Worm (Caenorhabditis elegans) whole organism, L3 larva: ENCODE results near the gene srw-133.

Experiments used
- R02D3.7 ChIP-seq: fragments of 150-350 bp; optimal IDR thresholded peaks from 2 replicates; lab custom pipeline; 2014; ENCODE audit warnings: missing biosample characterization, missing genetic modification characterization
- ZK546.5 ChIP-seq: sonication (generic microtip); optimal IDR thresholded peaks from 2 replicates; lab custom pipeline; 2017; ENCODE audit warnings: missing biosample characterization, missing genetic modification characterization
- aly-2 ChIP-seq: fragments of 150-350 bp; optimal IDR thresholded peaks from 2 replicates; lab custom pipeline; 2014; ENCODE audit warnings: missing biosample characterization, missing genetic modification characterization
- ama-1 ChIP-seq: fragments of 150-350 bp; optimal IDR thresholded peaks from 2 replicates; lab custom pipeline; 2018
- ceh-16 ChIP-seq: sonication (generic microtip); optimal IDR thresholded peaks from 2 replicates; lab custom pipeline; 2017; ENCODE audit warnings: missing biosample characterization, missing genetic modification characterization
- ceh-28 ChIP-seq: fragments of 150-350 bp; optimal IDR thresholded peaks from 2 replicates; lab custom pipeline; 2014; ENCODE audit warnings: missing biosample characterization, missing genetic modification reagents, missing genetic modification characterization
- ceh-82 ChIP-seq: fragments of 150-350 bp; optimal IDR thresholded peaks from 2 replicates; lab custom pipeline; 2014; ENCODE audit warnings: missing biosample characterization, missing genetic modification characterization
- ceh-9 ChIP-seq: sonication (generic microtip); optimal IDR thresholded peaks from 2 replicates; lab custom pipeline; 2018; ENCODE audit warnings: missing biosample characterization, missing genetic modification characterization
- daf-12 ChIP-seq: fragments of 150-350 bp; optimal IDR thresholded peaks from 2 replicates; lab custom pipeline; 2014; ENCODE audit warnings: missing biosample characterization, missing genetic modification reagents, missing genetic modification characterization
- egl-27 ChIP-seq: sonication (generic microtip); optimal IDR thresholded peaks from 4 replicates; lab custom pipeline; 2017; ENCODE audit warnings: missing biosample characterization, missing genetic modification reagents, missing genetic modification characterization
- egl-5 ChIP-seq: fragments of 150-350 bp; optimal IDR thresholded peaks from 2 replicates; lab custom pipeline; 2017; ENCODE audit warnings: missing biosample characterization, missing genetic modification reagents, missing genetic modification characterization, inconsistent platforms
- elt-1 ChIP-seq: fragments of 150-350 bp; optimal IDR thresholded peaks from 2 replicates; lab custom pipeline; 2014; ENCODE audit warnings: missing biosample characterization, missing genetic modification characterization
- elt-2 ChIP-seq: sonication (generic microtip); optimal IDR thresholded peaks from 2 replicates; lab custom pipeline; 2016; ENCODE audit warnings: missing genetic modification reagents, mild to moderate bottlenecking, missing genetic modification characterization, missing compliant biosample characterization
- elt-3 ChIP-seq, 3 experiments: fragments of 150-350 bp in 1 of 3; sonication (generic microtip) in 2 of 3; optimal IDR thresholded peaks; 2 replicates in 2 of 3; 4 replicates in 1 of 3; lab custom pipeline; 2014 to 2017; ENCODE audit warnings: missing biosample characterization in 3 of 3, missing genetic modification characterization in 3 of 3
- eor-1 ChIP-seq, 2 experiments: fragments of 150-350 bp; optimal IDR thresholded peaks; 2 replicates each; lab custom pipeline; 2014 to 2018; ENCODE audit warnings: missing biosample characterization in 2 of 2, missing genetic modification characterization in 2 of 2
- fkh-10 ChIP-seq: sonication (generic microtip); optimal IDR thresholded peaks from 2 replicates; lab custom pipeline; 2017; ENCODE audit warnings: missing biosample characterization, missing genetic modification reagents, missing genetic modification characterization
- fkh-2 ChIP-seq: fragments of 150-350 bp; optimal IDR thresholded peaks from 2 replicates; lab custom pipeline; 2014; ENCODE audit warnings: missing biosample characterization, missing genetic modification reagents, missing genetic modification characterization
- hmg-11 ChIP-seq: sonication (generic microtip); optimal IDR thresholded peaks from 2 replicates; lab custom pipeline; 2016; ENCODE audit warnings: missing genetic modification characterization, missing compliant biosample characterization
- jun-1 ChIP-seq: fragments of 150-350 bp; optimal IDR thresholded peaks from 2 replicates; lab custom pipeline; 2014; ENCODE audit warnings: missing biosample characterization, missing genetic modification reagents, missing genetic modification characterization
- lin-15B ChIP-seq: fragments of 150-350 bp; optimal IDR thresholded peaks from 2 replicates; lab custom pipeline; 2014; ENCODE audit warnings: missing biosample characterization, missing genetic modification characterization
- lin-39 ChIP-seq: fragments of 150-350 bp; optimal IDR thresholded peaks from 2 replicates; lab custom pipeline; 2018; ENCODE audit warnings: missing biosample characterization, missing genetic modification reagents, missing genetic modification characterization
- lsy-12 ChIP-seq: sonication (generic microtip); optimal IDR thresholded peaks from 2 replicates; lab custom pipeline; 2016; ENCODE audit warnings: mild to moderate bottlenecking, missing genetic modification characterization, missing compliant biosample characterization
- mdl-1 ChIP-seq: fragments of 150-350 bp; optimal IDR thresholded peaks from 2 replicates; lab custom pipeline; 2014; ENCODE audit warnings: missing biosample characterization, missing genetic modification characterization
- mml-1 ChIP-seq: fragments of 150-350 bp; sonication (generic microtip); optimal IDR thresholded peaks from 3 replicates; lab custom pipeline; 2014; ENCODE audit warnings: missing biosample characterization, missing genetic modification characterization
- nfya-1 ChIP-seq: sonication (generic microtip); optimal IDR thresholded peaks from 2 replicates; lab custom pipeline; 2017; ENCODE audit warnings: missing genetic modification characterization, mild to moderate bottlenecking, missing compliant biosample characterization, antibody characterized with exemption, moderate library complexity; ENCODE audit not compliant: insufficient read depth
- nhr-11 ChIP-seq: fragments of 150-350 bp; optimal IDR thresholded peaks from 2 replicates; lab custom pipeline; 2014; ENCODE audit warnings: missing biosample characterization, missing genetic modification characterization
- nhr-12 ChIP-seq: fragments of 150-350 bp; optimal IDR thresholded peaks from 2 replicates; lab custom pipeline; 2014; ENCODE audit warnings: missing biosample characterization, missing genetic modification characterization
- nhr-23 ChIP-seq: fragments of 150-350 bp; optimal IDR thresholded peaks from 2 replicates; lab custom pipeline; 2014; ENCODE audit warnings: missing biosample characterization, missing genetic modification reagents, missing genetic modification characterization
- nhr-25 ChIP-seq: sonication (generic microtip); optimal IDR thresholded peaks from 2 replicates; lab custom pipeline; 2017; ENCODE audit warnings: missing biosample characterization, missing genetic modification characterization
- nhr-28 ChIP-seq: fragments of 150-350 bp; optimal IDR thresholded peaks from 2 replicates; lab custom pipeline; 2014; ENCODE audit warnings: missing biosample characterization, missing genetic modification characterization
- nhr-43 ChIP-seq: sonication (generic microtip); optimal IDR thresholded peaks from 2 replicates; lab custom pipeline; 2016; ENCODE audit warnings: mild to moderate bottlenecking, missing genetic modification characterization, missing compliant biosample characterization; ENCODE audit not compliant: poor library complexity, severe bottlenecking
- nhr-67 ChIP-seq: fragments of 150-350 bp; optimal IDR thresholded peaks from 2 replicates; lab custom pipeline; 2014; ENCODE audit warnings: missing biosample characterization, missing genetic modification characterization
- nhr-76 ChIP-seq: fragments of 150-350 bp; sonication (generic microtip); optimal IDR thresholded peaks from 5 replicates; lab custom pipeline; 2014; ENCODE audit warnings: missing biosample characterization, missing genetic modification characterization
- nhr-77 ChIP-seq: fragments of 150-350 bp; optimal IDR thresholded peaks from 2 replicates; lab custom pipeline; 2014; ENCODE audit warnings: missing biosample characterization, missing genetic modification characterization
- pqm-1 ChIP-seq: fragments of 150-350 bp; optimal IDR thresholded peaks from 2 replicates; lab custom pipeline; 2017; ENCODE audit warnings: missing biosample characterization, missing genetic modification characterization, inconsistent platforms
- snpc-4 ChIP-seq: fragments of 150-350 bp; optimal IDR thresholded peaks from 2 replicates; lab custom pipeline; 2014; ENCODE audit warnings: missing biosample characterization, missing genetic modification characterization
- unc-39 ChIP-seq: sonication (generic microtip); optimal IDR thresholded peaks from 4 replicates; lab custom pipeline; 2017; ENCODE audit warnings: missing biosample characterization, missing genetic modification characterization
- unc-62 ChIP-seq: fragments of 150-350 bp; sonication (generic microtip); optimal IDR thresholded peaks from 4 replicates; lab custom pipeline; 2014; ENCODE audit warnings: missing biosample characterization, missing genetic modification reagents, missing genetic modification characterization
- ztf-11 ChIP-seq: fragments of 150-350 bp; optimal IDR thresholded peaks from 2 replicates; lab custom pipeline; 2014; ENCODE audit warnings: missing biosample characterization, missing genetic modification characterization

The srw-133 gene

ce11 chrV:4125552-4126084 lies 11.1 kb upstream of the srw-133 start, which contains the start of gene T05B4.12:
T05B4.12 (minus strand) TSS chrV:4126034.
- TF ChIP-seq lsy-12 (tag; lab: Kevin White, UChicago) (no peak), nfya-1 (tag; lab: Kevin White, UChicago) (no peak), nhr-77 (no peak), elt-2 (no peak), nhr-43 (tag; lab: Kevin White, UChicago) (no peak), hmg-11 (tag; lab: Kevin White, UChicago) (no peak), jun-1 (tag; lab: Kevin White, UChicago) (no peak), ama-1 (lab: Kevin White, UChicago) (no peak), lin-15B (tag; lab: Kevin White, UChicago) (no peak), egl-5 (tag; lab: Kevin White, UChicago) (no peak), nhr-25 (tag; lab: Kevin White, UChicago) (no peak), eor-1 (tag; optimal IDR thresholded peaks at IDR 0.05; lab: Kevin White, UChicago) (no peak), pqm-1 (no peak), ceh-28 (tag; lab: Kevin White, UChicago) (no peak), mml-1 (tag; lab: Kevin White, UChicago) (no peak), nhr-23 (tag; lab: Kevin White, UChicago) (no peak), ZK546.5 (no peak)

DNA sequence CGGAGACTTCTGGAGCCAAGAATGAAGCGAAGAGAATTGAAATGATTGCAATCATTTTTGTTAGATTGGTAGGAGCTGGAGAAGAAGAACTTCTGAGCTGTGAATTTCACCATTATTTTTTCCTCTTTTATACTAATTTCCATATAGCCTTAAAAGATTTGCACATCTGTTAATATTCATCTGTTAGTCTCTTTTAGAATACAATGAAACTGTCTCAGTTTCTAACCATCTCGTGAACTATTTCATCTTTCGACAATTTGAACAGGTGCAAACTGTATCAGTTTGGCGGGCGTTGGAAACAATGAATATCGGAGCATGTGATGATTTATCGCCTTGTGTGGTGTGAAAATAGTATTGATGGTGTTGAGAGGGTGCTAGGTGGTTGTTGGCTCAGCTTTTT lies 7.9 kb upstream of the srw-133 start, which contains the start of gene phat-5:
TSS of gene phat-5 (minus strand) at position 101 of the 400 bp plus-strand sequence.
- TF ChIP-seq nhr-11 (no peak), mml-1 (tag; lab: Kevin White, UChicago) (no peak), ZK546.5 (no peak), fkh-2 (tag; lab: Kevin White, UChicago) (no peak), ceh-9 (tag; lab: Kevin White, UChicago) (no peak), aly-2 (tag; lab: Kevin White, UChicago) (no peak), nfya-1 (tag; lab: Kevin White, UChicago) (no peak), daf-12 (tag; lab: Kevin White, UChicago) (no peak), unc-62 (GFP tag; lab: Kevin White, UChicago) (no peak), ceh-28 (tag; lab: Kevin White, UChicago) (no peak), nhr-28 (tag; lab: Kevin White, UChicago) (no peak), nhr-67 (no peak), nhr-77 (no peak), mdl-1 (tag; lab: Kevin White, UChicago) (no peak)

ce11 chrV:4120629-4121028 lies 6.1 kb upstream of the srw-133 start, which contains the start of gene T05B4.10:
T05B4.10 (minus strand) TSS chrV:4120729.
- TF ChIP-seq elt-2 (no peak), daf-12 (tag; lab: Kevin White, UChicago) (no peak), egl-5 (tag; lab: Kevin White, UChicago) (no peak), ceh-82 (tag; lab: Kevin White, UChicago) (no peak), lin-39 (tag; lab: Kevin White, UChicago) (no peak), ztf-11 (tag; lab: Kevin White, UChicago) (no peak), nhr-28 (tag; lab: Kevin White, UChicago) (no peak), nhr-25 (tag; lab: Kevin White, UChicago) (no peak), ama-1 (lab: Kevin White, UChicago) (no peak), elt-1 (tag; lab: Kevin White, UChicago) (no peak), snpc-4 (no peak), ceh-16 (no peak), egl-27 (no peak), nhr-76 (tag; lab: Kevin White, UChicago) (no peak), nfya-1 (tag; lab: Kevin White, UChicago) (no peak), lsy-12 (tag; lab: Kevin White, UChicago) (no peak), ceh-9 (tag; lab: Kevin White, UChicago) (no peak)
- TF ChIP-seq, all 47 proteins: peak for 0

DNA sequence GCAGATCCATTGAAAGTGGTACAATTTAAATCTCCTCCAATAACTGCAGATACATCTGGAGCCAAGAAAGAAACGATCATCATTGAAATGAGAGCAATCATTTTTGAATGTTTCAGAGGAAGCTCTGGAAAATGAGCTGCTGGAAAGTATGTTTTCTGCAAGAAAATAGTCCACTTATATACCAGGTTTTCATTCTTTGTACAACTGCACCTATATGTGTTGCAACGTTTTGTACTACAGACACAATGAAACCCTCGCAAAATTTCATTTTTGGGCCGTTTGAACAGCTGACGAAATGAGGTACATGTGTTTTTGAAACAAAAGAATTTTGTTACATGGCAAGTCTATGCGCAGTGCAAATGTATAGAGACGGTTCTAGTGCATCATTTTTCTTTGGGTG lies 3.8 kb upstream of the srw-133 start, which contains the start of gene T05B4.9:
TSS of gene T05B4.9 (minus strand) at position 101 of the 400 bp plus-strand sequence.
- no peak for TF ChIP-seq mml-1 (tag; lab: Kevin White, UChicago)
- TF ChIP-seq aly-2 (tag; lab: Kevin White, UChicago), result no peak
- no peak for TF ChIP-seq R02D3.7
- TF ChIP-seq ceh-16, result no peak
- no peak for TF ChIP-seq lin-39 (tag; lab: Kevin White, UChicago)
- no peak for TF ChIP-seq lin-15B (tag; lab: Kevin White, UChicago)
- TF ChIP-seq fkh-10 (GFP tag; lab: Kevin White, UChicago), result no peak
- no peak for TF ChIP-seq eor-1 (tag; optimal IDR thresholded peaks at IDR 0.05; lab: Kevin White, UChicago)
- TF ChIP-seq ceh-82 (tag; lab: Kevin White, UChicago), result no peak
- no peak for TF ChIP-seq nhr-25 (tag; lab: Kevin White, UChicago)
- no peak for TF ChIP-seq unc-39 (tag; lab: Kevin White, UChicago)
- no peak for TF ChIP-seq elt-2
- TF ChIP-seq pqm-1, result no peak
- no peak for TF ChIP-seq elt-1 (tag; lab: Kevin White, UChicago)
- TF ChIP-seq ZK546.5, result no peak
- no peak for TF ChIP-seq nhr-12 (tag; lab: Kevin White, UChicago)
- TF ChIP-seq nhr-43 (tag; lab: Kevin White, UChicago), result no peak
- no peak for TF ChIP-seq lsy-12 (tag; lab: Kevin White, UChicago)
- TF ChIP-seq elt-3 (tag; optimal IDR thresholded peaks at IDR 0.05; lab: Kevin White, UChicago), result no peak
- no peak for TF ChIP-seq nhr-28 (tag; lab: Kevin White, UChicago)
